Worm (Caenorhabditis elegans): ENCODE data around the gene str-140.

DNA sequence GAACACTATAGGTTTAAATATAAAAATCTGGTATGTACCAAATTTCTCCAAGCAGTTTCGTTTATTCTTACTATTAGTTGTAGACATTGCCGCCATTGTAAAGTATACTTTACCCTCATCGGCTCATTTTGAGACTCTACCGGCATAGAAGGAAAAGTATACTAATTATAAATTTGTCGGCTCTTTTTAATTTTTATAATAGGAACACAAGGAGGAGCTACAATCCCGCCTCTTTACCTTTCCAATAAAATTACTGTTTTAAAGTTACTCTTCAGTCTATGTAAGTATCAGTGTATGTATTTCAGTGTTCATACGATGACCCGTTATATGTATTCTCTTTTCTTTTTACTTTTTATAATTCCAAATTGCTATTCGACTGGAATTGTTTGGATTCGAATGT lies 31.6 kb upstream of the str-140 start, which contains the start of gene sdz-23:
- TF ChIP-seq nhr-28 (tag; optimal IDR thresholded peaks at IDR 0.05) (no peak), ceh-16 (tag; optimal IDR thresholded peaks at IDR 0.05) (no peak), fkh-2 (tag; optimal IDR thresholded peaks at IDR 0.05) (no peak), nhr-23 (tag; optimal IDR thresholded peaks at IDR 0.05) (no peak)

Data from whole organism, L3 larva.